Fruit fly (Drosophila melanogaster): ENCODE results near the gene CG12316.

The CG12316 gene

dm6 chr3L:15107776-15108379 is 28.9 kb downstream of the CG12316 start (continued):
- TF ChIP-seq bcd (GFP tag; optimal IDR thresholded peaks at IDR 0.05) (peak; percentile 57), CG30403 (GFP tag; optimal IDR thresholded peaks at IDR 0.05) (peak; percentile 55), pho (GFP tag; optimal IDR thresholded peaks at IDR 0.05) (no peak), CG5245 (GFP tag; optimal IDR thresholded peaks at IDR 0.05) (peak; percentile 28), Rfx (GFP tag; IDR thresholded peaks at IDR 0.05) (no peak), CG7556 (GFP tag; optimal IDR thresholded peaks at IDR 0.05) (peak; percentile 83), hbn (GFP tag; IDR thresholded peaks at IDR 0.05; ENCODE audit: partially characterized antibody) (no peak), vvl (GFP tag; IDR thresholded peaks at IDR 0.05) (peak; percentile 74), unc-4 (GFP tag; IDR thresholded peaks at IDR 0.05; ENCODE audit: partially characterized antibody) (no peak), C15 (GFP tag; IDR thresholded peaks at IDR 0.05) (no peak), CG12155 (GFP tag; optimal IDR thresholded peaks at IDR 0.05) (peak; percentile 25), abd-A (tag; optimal IDR thresholded peaks at IDR 0.05) (no peak), CG12236 (GFP tag; optimal IDR thresholded peaks at IDR 0.05) (no peak), CG10431 (GFP tag; optimal IDR thresholded peaks at IDR 0.05) (no peak), Dip3 (GFP tag; optimal IDR thresholded peaks at IDR 0.05) (no peak), Sry-δ (GFP tag; optimal IDR thresholded peaks at IDR 0.05) (no peak), CG1647 (GFP tag; optimal IDR thresholded peaks at IDR 0.05) (no peak), Oaz (GFP tag; IDR thresholded peaks at IDR 0.05) (no peak), cas (GFP tag; IDR thresholded peaks at IDR 0.05) (no peak), Mad (GFP tag; optimal IDR thresholded peaks at IDR 0.05) (no peak), Dad (GFP tag; optimal IDR thresholded peaks at IDR 0.05) (no peak), HLHmδ (GFP tag; optimal IDR thresholded peaks at IDR 0.05) (no peak), CG32772 (GFP tag; IDR thresholded peaks at IDR 0.05) (0 out of 2 replicates have a peak, but pooled peaks have one; percentile 42), trh (GFP tag; optimal IDR thresholded peaks at IDR 0.05) (no peak), Blimp-1 (GFP tag; optimal IDR thresholded peaks at IDR 0.05) (peak; percentile 65), Antp (GFP tag; optimal IDR thresholded peaks at IDR 0.05) (no peak), Gug (GFP tag; IDR thresholded peaks at IDR 0.05) (peak; percentile 5; the same call in 1 of the 4 replicates), CG7928 (GFP tag; optimal IDR thresholded peaks at IDR 0.05) (no peak), CG18764 (GFP tag; optimal IDR thresholded peaks at IDR 0.05) (no peak), luna (GFP tag; optimal IDR thresholded peaks at IDR 0.05) (no peak), prd (optimal IDR thresholded peaks at IDR 0.05) (no peak), prd (GFP tag; IDR thresholded peaks at IDR 0.05) (peak; percentile 58; the same call in 1 of the 3 replicates), BEAF-32 (GFP tag; optimal IDR thresholded peaks at IDR 0.05) (no peak), CG11695 (GFP tag; IDR thresholded peaks at IDR 0.05) (no peak), CTCF (GFP tag; optimal IDR thresholded peaks at IDR 0.05) (peak; percentile 13), sc (optimal IDR thresholded peaks at IDR 0.05) (no peak), sc (GFP tag; optimal IDR thresholded peaks at IDR 0.05) (peak; percentile 45), CG8765 (GFP tag; IDR thresholded peaks at IDR 0.05) (no peak), schlank (tag; optimal IDR thresholded peaks at IDR 0.05) (no peak), CG8944 (GFP tag; optimal IDR thresholded peaks at IDR 0.05) (no peak), CHES-1-like (GFP tag; optimal IDR thresholded peaks at IDR 0.05) (no peak), CG3838 (GFP tag; optimal IDR thresholded peaks at IDR 0.05) (no peak), Nf-YA (GFP tag; IDR thresholded peaks at IDR 0.05) (no peak), HLH3B (GFP tag; IDR thresholded peaks at IDR 0.05) (peak; percentile 28; the same call in 1 of the 2 replicates), tx (GFP tag; optimal IDR thresholded peaks at IDR 0.05) (no peak), D19B (GFP tag; optimal IDR thresholded peaks at IDR 0.05) (no peak), gfzf (GFP tag; optimal IDR thresholded peaks at IDR 0.05) (no peak), CG13624 (GFP tag; optimal IDR thresholded peaks at IDR 0.05) (no peak), CG6683 (GFP tag; optimal IDR thresholded peaks at IDR 0.05) (peak; percentile 3), dan (GFP tag; IDR thresholded peaks at IDR 0.05) (no peak), peb (GFP tag; IDR thresholded peaks at IDR 0.05) (no peak), Atf3 (GFP tag; optimal IDR thresholded peaks at IDR 0.05) (no peak), maf-S (GFP tag; optimal IDR thresholded peaks at IDR 0.05) (no peak)
